Fruit fly (Drosophila melanogaster) whole organism, embryonic: ENCODE data around the gene Nsun5.

ENCODE experiments used
- Atf6 ChIP-seq: fragments of 200-800 bp; sonication (Bioruptor generic); IDR thresholded peaks from 2 replicates; pipeline ENCODE4 v1.3.6; 2022; ENCODE audit warnings: missing biosample characterization, missing genetic modification characterization
- Bgb ChIP-seq: fragments of 200-800 bp; sonication (Bioruptor generic); IDR thresholded peaks from 2 replicates; pipeline ENCODE4 v1.3.6; 2022; ENCODE audit warnings: missing biosample characterization, missing genetic modification characterization; ENCODE audit not compliant: partially characterized antibody
- CG10431 ChIP-seq: fragments of 200-800 bp; sonication (Bioruptor generic); optimal IDR thresholded peaks from 3 replicates; lab custom pipeline; 2018; ENCODE audit warnings: missing biosample characterization, mild to moderate bottlenecking, missing genetic modification characterization
- CG11695 ChIP-seq: fragments of 200-800 bp; sonication (Bioruptor generic); IDR thresholded peaks from 3 replicates; pipeline ENCODE4 v1.3.6; 2022; ENCODE audit warnings: missing biosample characterization, missing genetic modification characterization
- CG11723 ChIP-seq: fragments of 200-800 bp; sonication (Bioruptor generic); optimal IDR thresholded peaks from 2 replicates; lab custom pipeline; 2017; ENCODE audit warnings: missing biosample characterization, mild to moderate bottlenecking, missing genetic modification characterization
- CG12155 ChIP-seq: fragments of 200-800 bp; sonication (Bioruptor generic); optimal IDR thresholded peaks from 3 replicates; lab custom pipeline; 2016; ENCODE audit warnings: missing biosample characterization, missing genetic modification characterization
- CG13287 ChIP-seq: fragments of 200-800 bp; sonication (Bioruptor generic); IDR thresholded peaks from 2 replicates; pipeline ENCODE4 v1.3.6; 2022; ENCODE audit warnings: missing biosample characterization, missing genetic modification characterization; ENCODE audit not compliant: partially characterized antibody
- CG14667 ChIP-seq: fragments of 200-800 bp; sonication (Bioruptor generic); IDR thresholded peaks from 2 replicates; pipeline ENCODE4 v1.3.6; 2022; ENCODE audit warnings: missing biosample characterization, missing genetic modification characterization
- CG15514 ChIP-seq: fragments of 200-800 bp; sonication (Bioruptor generic); optimal IDR thresholded peaks from 3 replicates; lab custom pipeline; 2017; ENCODE audit warnings: missing biosample characterization, missing genetic modification characterization, mild to moderate bottlenecking, moderate library complexity, missing genetic modification reagents
- CG15601 ChIP-seq: fragments of 200-800 bp; sonication (Bioruptor generic); optimal IDR thresholded peaks from 3 replicates; lab custom pipeline; 2019; ENCODE audit warnings: missing biosample characterization, mild to moderate bottlenecking, missing genetic modification characterization, moderate library complexity
- CG17186 ChIP-seq: fragments of 200-800 bp; sonication (Bioruptor generic); optimal IDR thresholded peaks from 3 replicates; lab custom pipeline; 2017; ENCODE audit warnings: missing biosample characterization, missing genetic modification reagents, missing genetic modification characterization
- CG17359 ChIP-seq: fragments of 200-800 bp; sonication (Bioruptor generic); optimal IDR thresholded peaks from 3 replicates; lab custom pipeline; 2018; ENCODE audit warnings: missing biosample characterization, mild to moderate bottlenecking, missing genetic modification characterization, moderate library complexity
- CG18599 ChIP-seq: fragments of 200-800 bp; sonication (Bioruptor generic); optimal IDR thresholded peaks from 3 replicates; lab custom pipeline; 2017; ENCODE audit warnings: missing biosample characterization, missing genetic modification characterization, mild to moderate bottlenecking, moderate library complexity, missing genetic modification reagents
- CG2116 ChIP-seq: fragments of 200-800 bp; sonication (Bioruptor generic); optimal IDR thresholded peaks from 3 replicates; lab custom pipeline; 2018; ENCODE audit warnings: missing biosample characterization, mild to moderate bottlenecking, missing genetic modification characterization
- CG32532 ChIP-seq: fragments of 200-800 bp; sonication (Bioruptor generic); IDR thresholded peaks from 2 replicates; pipeline ENCODE4 v1.3.6; 2022; ENCODE audit warnings: missing biosample characterization, missing genetic modification characterization
- CG3281 ChIP-seq: fragments of 200-800 bp; sonication (Bioruptor generic); optimal IDR thresholded peaks from 3 replicates; lab custom pipeline; 2017; ENCODE audit warnings: missing biosample characterization, mild to moderate bottlenecking, missing genetic modification characterization
- CG4404 ChIP-seq: fragments of 200-800 bp; sonication (Bioruptor generic); IDR thresholded peaks from 2 replicates; pipeline ENCODE4 v1.3.6; 2022; ENCODE audit warnings: missing biosample characterization, missing genetic modification characterization
- CG4730 ChIP-seq: fragments of 200-800 bp; sonication (Bioruptor generic); IDR thresholded peaks from 2 replicates; pipeline ENCODE4 v1.3.6; 2022; ENCODE audit warnings: missing biosample characterization, missing genetic modification characterization
- CG8089 ChIP-seq: fragments of 200-800 bp; sonication (Bioruptor generic); optimal IDR thresholded peaks from 3 replicates; lab custom pipeline; 2016; ENCODE audit warnings: missing biosample characterization, missing genetic modification characterization
- CG9215 ChIP-seq: fragments of 200-800 bp; sonication (Bioruptor generic); IDR thresholded peaks from 2 replicates; pipeline ENCODE4 v1.3.6; 2022; ENCODE audit warnings: missing biosample characterization, missing genetic modification characterization
- Chrac-16 ChIP-seq: fragments of 200-800 bp; sonication (Bioruptor generic); optimal IDR thresholded peaks from 3 replicates; lab custom pipeline; 2016; ENCODE audit warnings: missing biosample characterization, missing genetic modification characterization
- CkIIα-i1 ChIP-seq: fragments of 200-800 bp; sonication (Bioruptor generic); IDR thresholded peaks from 2 replicates; pipeline ENCODE4 v1.3.6; 2022; ENCODE audit warnings: missing biosample characterization, missing genetic modification characterization
- HmgZ ChIP-seq: fragments of 200-800 bp; sonication (Bioruptor generic); optimal IDR thresholded peaks from 2 replicates; lab custom pipeline; 2018; ENCODE audit warnings: missing biosample characterization, mild to moderate bottlenecking, missing genetic modification characterization
- Hr39 ChIP-seq: fragments of >200 bp; optimal IDR thresholded peaks from 2 replicates; lab custom pipeline; 2017
- Mad ChIP-seq: fragments of 200-800 bp; sonication (Bioruptor generic); optimal IDR thresholded peaks from 2 replicates; lab custom pipeline; 2016; ENCODE audit warnings: missing biosample characterization, missing genetic modification characterization
- Opbp ChIP-seq: fragments of 200-800 bp; sonication (Bioruptor generic); IDR thresholded peaks from 3 replicates; pipeline ENCODE4 v1.3.6; 2022; ENCODE audit warnings: missing biosample characterization, missing genetic modification characterization; ENCODE audit not compliant: partially characterized antibody
- PHDP ChIP-seq: fragments of 200-800 bp; sonication (Bioruptor generic); optimal IDR thresholded peaks from 3 replicates; lab custom pipeline; 2018; ENCODE audit warnings: missing biosample characterization, mild to moderate bottlenecking, missing genetic modification characterization, moderate library complexity
- Six4 ChIP-seq: fragments of 200-800 bp; sonication (Bioruptor generic); optimal IDR thresholded peaks from 2 replicates; lab custom pipeline; 2016; ENCODE audit warnings: missing biosample characterization, missing genetic modification characterization
- ac ChIP-seq: fragments of 200-800 bp; sonication (Bioruptor generic); optimal IDR thresholded peaks from 3 replicates; lab custom pipeline; 2017; ENCODE audit warnings: missing biosample characterization, mild to moderate bottlenecking, missing genetic modification characterization
- amos ChIP-seq: fragments of 200-800 bp; sonication (Bioruptor generic); IDR thresholded peaks from 2 replicates; pipeline ENCODE4 v1.3.6; 2022; ENCODE audit warnings: missing biosample characterization, missing genetic modification characterization; ENCODE audit not compliant: partially characterized antibody
- bigmax ChIP-seq: fragments of 200-800 bp; sonication (Bioruptor generic); optimal IDR thresholded peaks from 2 replicates; lab custom pipeline; 2018; ENCODE audit warnings: missing biosample characterization, mild to moderate bottlenecking, missing genetic modification characterization
- chif ChIP-seq, 2 experiments: fragments of 200-800 bp; sonication (Bioruptor generic); optimal IDR thresholded peaks; 3 replicates each; lab custom pipeline; 2016; ENCODE audit warnings: missing biosample characterization in 2 of 2, missing genetic modification characterization in 2 of 2
- chn ChIP-seq: fragments of 200-800 bp; sonication (Bioruptor generic); optimal IDR thresholded peaks from 2 replicates; lab custom pipeline; 2016; ENCODE audit warnings: missing biosample characterization, missing genetic modification characterization
- crp ChIP-seq, 2 experiments: fragments of 200-800 bp; sonication (Bioruptor generic); optimal IDR thresholded peaks; 2 replicates in 1 of 2; 3 replicates in 1 of 2; lab custom pipeline; 2017; ENCODE audit warnings: missing biosample characterization in 2 of 2, missing genetic modification characterization in 2 of 2, mild to moderate bottlenecking in 1 of 2, moderate library complexity in 1 of 2
- cwo ChIP-seq: fragments of 200-800 bp; sonication (Bioruptor generic); optimal IDR thresholded peaks from 3 replicates; lab custom pipeline; 2017; ENCODE audit warnings: missing biosample characterization, missing genetic modification characterization, mild to moderate bottlenecking, moderate library complexity, missing genetic modification reagents
- dimm ChIP-seq: fragments of 200-800 bp; sonication (Bioruptor generic); IDR thresholded peaks from 2 replicates; pipeline ENCODE4 v1.3.6; 2022; ENCODE audit warnings: missing biosample characterization, missing genetic modification characterization
- disco-r ChIP-seq: fragments of 200-800 bp; sonication (Bioruptor generic); optimal IDR thresholded peaks from 2 replicates; lab custom pipeline; 2016; ENCODE audit warnings: missing biosample characterization, missing genetic modification characterization
- exex ChIP-seq: fragments of 200-800 bp; sonication (Bioruptor generic); optimal IDR thresholded peaks from 4 replicates; lab custom pipeline; 2018; ENCODE audit warnings: missing biosample characterization, mild to moderate bottlenecking, missing genetic modification characterization, moderate library complexity
- fd64A ChIP-seq: fragments of 200-800 bp; sonication (Bioruptor generic); optimal IDR thresholded peaks from 3 replicates; lab custom pipeline; 2018; ENCODE audit warnings: missing biosample characterization, mild to moderate bottlenecking, missing genetic modification characterization
- hth ChIP-seq: fragments of >200 bp; optimal IDR thresholded peaks from 2 replicates; lab custom pipeline; 2017; ENCODE audit warnings: inconsistent platforms
- jigr1 ChIP-seq: fragments of 200-800 bp; sonication (Bioruptor generic); IDR thresholded peaks from 3 replicates; pipeline ENCODE4 v1.3.6; 2022; ENCODE audit warnings: missing biosample characterization, missing genetic modification characterization
- jing ChIP-seq: fragments of 200-800 bp; sonication (Bioruptor generic); optimal IDR thresholded peaks from 2 replicates; lab custom pipeline; 2018; ENCODE audit warnings: missing biosample characterization, mild to moderate bottlenecking, missing genetic modification characterization
- peb ChIP-seq: fragments of 200-800 bp; sonication (Bioruptor generic); IDR thresholded peaks from 2 replicates; pipeline ENCODE4 v1.3.6; 2022; ENCODE audit warnings: missing biosample characterization, missing genetic modification characterization
- salm ChIP-seq: fragments of 200-800 bp; sonication (Bioruptor generic); optimal IDR thresholded peaks from 2 replicates; lab custom pipeline; 2018; ENCODE audit warnings: missing biosample characterization, mild to moderate bottlenecking, missing genetic modification characterization
- sc ChIP-seq, 3 experiments: fragments of >200 bp in 2 of 3; fragments of 200-800 bp in 1 of 3; sonication (Bioruptor generic) in 1 of 3; optimal IDR thresholded peaks; 2 replicates in 2 of 3; 3 replicates in 1 of 3; lab custom pipeline; 2017; ENCODE audit warnings: mild to moderate bottlenecking in 1 of 3, missing biosample characterization in 1 of 3, missing genetic modification characterization in 1 of 3, missing genetic modification reagents in 1 of 3
- sens-2 ChIP-seq: fragments of 200-800 bp; sonication (Bioruptor generic); IDR thresholded peaks from 2 replicates; pipeline ENCODE4 v1.3.6; 2022; ENCODE audit warnings: missing biosample characterization, missing genetic modification characterization
- sima ChIP-seq: fragments of 200-800 bp; sonication (Bioruptor generic); optimal IDR thresholded peaks from 2 replicates; lab custom pipeline; 2016; ENCODE audit warnings: missing biosample characterization, missing genetic modification characterization
- slbo ChIP-seq: fragments of 200-800 bp; sonication (Bioruptor generic); IDR thresholded peaks from 2 replicates; pipeline ENCODE4 v1.3.6; 2022; ENCODE audit warnings: missing biosample characterization, missing genetic modification characterization
- tll ChIP-seq, 2 experiments: fragments of 200-800 bp in 1 of 2; fragments of >200 bp in 1 of 2; sonication (Bioruptor generic) in 1 of 2; optimal IDR thresholded peaks; 2 replicates each; lab custom pipeline; 2017 to 2019; ENCODE audit warnings: missing biosample characterization in 2 of 2, missing genetic modification characterization in 2 of 2, mild to moderate bottlenecking in 1 of 2, moderate library complexity in 1 of 2
- vnd ChIP-seq: fragments of 200-800 bp; sonication (Bioruptor generic); IDR thresholded peaks from 3 replicates; pipeline ENCODE4 v1.3.6; 2022; ENCODE audit warnings: missing biosample characterization, missing genetic modification characterization; ENCODE audit not compliant: partially characterized antibody
- zfh2 ChIP-seq: fragments of 200-800 bp; sonication (Bioruptor generic); optimal IDR thresholded peaks from 2 replicates; lab custom pipeline; 2016; ENCODE audit warnings: missing biosample characterization, missing genetic modification characterization

Gene Nsun5

dm6 chr3R:19157997-19158396 lies 4.1 kb downstream of the Nsun5 start (continued):
- TF ChIP-seq CG32532 (GFP tag; lab: Robert Waterston, UW) (peak; percentile 38; the same call in 1 of the 2 replicates), CG9215 (no peak), ac (no peak), CG4404 (GFP tag; lab: Robert Waterston, UW) (no peak), sc (optimal IDR thresholded peaks at IDR 0.05; lab: Kevin White, UChicago) (no peak), sc (GFP tag; optimal IDR thresholded peaks at IDR 0.05; lab: Kevin White, UChicago) (no peak), CG15601 (no peak), CG3281 (GFP tag; lab: Kevin White, UChicago) (no peak), amos (no peak), jing (no peak), CG11695 (no peak), chn (GFP tag; lab: Kevin White, UChicago) (no peak), CG11723 (no peak), CG10431 (GFP tag; lab: Kevin White, UChicago) (no peak), hth (no peak), CG14667 (GFP tag; lab: Robert Waterston, UW) (peak; percentile 32; the same call in 1 of the 2 replicates), tll (GFP tag; optimal IDR thresholded peaks at IDR 0.05; lab: Kevin White, UChicago) (peak in 1 of 2 experiments; percentile 22), CkIIα-i1 (no peak), jigr1 (no peak), cwo (no peak), CG8089 (no peak), PHDP (tag; lab: Kevin White, UChicago) (no peak), Atf6 (GFP tag; lab: Robert Waterston, UW) (no peak), dimm (GFP tag; lab: Robert Waterston, UW) (no peak), CG18599 (peak; percentile 1), vnd (GFP tag; lab: Robert Waterston, UW) (no peak), sens-2 (GFP tag; lab: Robert Waterston, UW) (no peak), sima (GFP tag; lab: Kevin White, UChicago) (no peak), Mad (GFP tag; lab: Kevin White, UChicago) (no peak), CG17359 (tag; lab: Kevin White, UChicago) (no peak), bigmax (GFP tag; lab: Kevin White, UChicago) (no peak), disco-r (no peak), CG17186 (GFP tag; lab: Kevin White, UChicago) (no peak), HmgZ (tag; lab: Kevin White, UChicago) (peak; percentile 1), CG12155 (no peak), Hr39 (no peak), peb (GFP tag; lab: Robert Waterston, UW) (no peak), Chrac-16 (GFP tag; lab: Kevin White, UChicago) (no peak), CG4730 (peak; percentile 24; the same call in 1 of the 2 replicates), slbo (GFP tag; lab: Robert Waterston, UW) (peak; percentile 55; the same call in 1 of the 2 replicates), exex (no peak), CG13287 (GFP tag; lab: Robert Waterston, UW) (no peak), fd64A (GFP tag; lab: Kevin White, UChicago) (no peak), Opbp (GFP tag; lab: Robert Waterston, UW) (no peak), CG2116 (GFP tag; lab: Kevin White, UChicago) (no peak), zfh2 (GFP tag; lab: Kevin White, UChicago) (no peak), chif (GFP tag; optimal IDR thresholded peaks at IDR 0.05; lab: Kevin White, UChicago) (no peak), salm (tag; lab: Kevin White, UChicago) (no peak), Six4 (GFP tag; lab: Kevin White, UChicago) (no peak), CG15514 (GFP tag; lab: Kevin White, UChicago) (no peak), Bgb (GFP tag; lab: Robert Waterston, UW) (no peak), crp (GFP tag; optimal IDR thresholded peaks at IDR 0.05; lab: Kevin White, UChicago) (no peak)
